Worm (Caenorhabditis elegans) whole organism, L1 larva: ENCODE measurements around the gene T11G6.5.

Experiments
- C16A3.4 ChIP-seq: fragments of 150-350 bp; optimal IDR thresholded peaks from 2 replicates; lab custom pipeline; 2014; ENCODE audit warnings: missing biosample characterization, missing genetic modification characterization
- C34B4.2 ChIP-seq: sonication (generic microtip); optimal IDR thresholded peaks from 2 replicates; lab custom pipeline; 2017; ENCODE audit warnings: mild to moderate bottlenecking, missing genetic modification characterization, missing compliant biosample characterization
- ama-1 ChIP-seq: fragments of 150-350 bp; optimal IDR thresholded peaks from 2 replicates; lab custom pipeline; 2014
- ceh-8 ChIP-seq: fragments of 200-800 bp; sonication (Bioruptor generic); optimal IDR thresholded peaks from 2 replicates; lab custom pipeline; 2018; ENCODE audit warnings: mild to moderate bottlenecking, missing genetic modification characterization, moderate library complexity, missing compliant biosample characterization
- ceh-82 ChIP-seq, 3 experiments: fragments of 150-350 bp in 1 of 3; sonication (generic microtip) in 2 of 3; optimal IDR thresholded peaks; 2 replicates each; lab custom pipeline; 2014 to 2017; ENCODE audit warnings: missing biosample characterization in 3 of 3, missing genetic modification characterization in 3 of 3
- ceh-90 ChIP-seq: sonication (generic microtip); optimal IDR thresholded peaks from 2 replicates; lab custom pipeline; 2016; ENCODE audit warnings: missing genetic modification characterization, missing compliant biosample characterization
- ces-1 ChIP-seq: fragments of 150-350 bp; optimal IDR thresholded peaks from 2 replicates; lab custom pipeline; 2014; ENCODE audit warnings: missing biosample characterization, missing genetic modification reagents, missing genetic modification characterization
- dpl-1 ChIP-seq, 3 experiments: fragments of 150-350 bp in 2 of 3; sonication (generic microtip) in 1 of 3; optimal IDR thresholded peaks; 2 replicates each; lab custom pipeline; 2014 to 2017; ENCODE audit warnings: missing biosample characterization in 3 of 3, missing genetic modification characterization in 3 of 3, missing genetic modification reagents in 3 of 3
- efl-1 ChIP-seq, 4 experiments: fragments of 150-350 bp; optimal IDR thresholded peaks in 3 of 4; peaks in 1 of 4; 1 replicate in 1 of 4; 2 replicates in 3 of 4; lab custom pipeline; 2014; ENCODE audit warnings: missing biosample characterization in 2 of 4, missing genetic modification characterization in 2 of 4, missing genetic modification reagents in 2 of 4
- egl-13 ChIP-seq: sonication (generic microtip); optimal IDR thresholded peaks from 2 replicates; lab custom pipeline; 2016; ENCODE audit warnings: missing genotype, missing genetic modification reagents, missing genetic modification characterization, missing compliant biosample characterization
- elt-2 ChIP-seq: sonication (generic microtip); optimal IDR thresholded peaks from 2 replicates; lab custom pipeline; 2016; ENCODE audit warnings: missing genetic modification characterization, mild to moderate bottlenecking, inconsistent platforms, missing compliant biosample characterization, missing genetic modification reagents
- elt-3 ChIP-seq, 6 experiments: fragments of 150-350 bp in 1 of 6; sonication (generic microtip); optimal IDR thresholded peaks; 2 replicates each; lab custom pipeline; 2017 to 2018; ENCODE audit warnings: missing biosample characterization in 6 of 6, missing genetic modification characterization in 6 of 6, inconsistent platforms in 1 of 6
- ets-5 ChIP-seq: fragments of 200-800 bp; sonication (Bioruptor generic); IDR thresholded peaks from 2 replicates; pipeline ENCODE4 v1.3.6; 2022; ENCODE audit warnings: missing genetic modification characterization, missing compliant biosample characterization
- fkh-10 ChIP-seq: sonication (generic microtip); optimal IDR thresholded peaks from 2 replicates; lab custom pipeline; 2017; ENCODE audit warnings: missing biosample characterization, missing genetic modification reagents, missing genetic modification characterization
- fkh-4 ChIP-seq: sonication (generic microtip); optimal IDR thresholded peaks from 2 replicates; lab custom pipeline; 2016; ENCODE audit warnings: missing compliant biosample characterization, missing genetic modification characterization, borderline replicate concordance
- grh-1 ChIP-seq: fragments of 200-800 bp; sonication (Bioruptor generic); IDR thresholded peaks from 2 replicates; pipeline ENCODE4 v1.3.6; 2022; ENCODE audit warnings: missing genetic modification reagents, missing genetic modification characterization, missing compliant biosample characterization
- hlh-17 ChIP-seq: fragments of 200-800 bp; sonication (Bioruptor generic); optimal IDR thresholded peaks from 2 replicates; lab custom pipeline; 2018; ENCODE audit warnings: missing genetic modification characterization, mild to moderate bottlenecking, missing compliant biosample characterization, moderate library complexity, borderline replicate concordance
- hpl-2 ChIP-seq: fragments of 150-350 bp; optimal IDR thresholded peaks from 2 replicates; lab custom pipeline; 2014; ENCODE audit warnings: missing biosample characterization, missing genetic modification reagents, missing genetic modification characterization
- irx-1 ChIP-seq: sonication (generic microtip); optimal IDR thresholded peaks from 2 replicates; lab custom pipeline; 2016; ENCODE audit warnings: missing genetic modification characterization, missing compliant biosample characterization
- jun-1 ChIP-seq: fragments of 150-350 bp; optimal IDR thresholded peaks from 2 replicates; lab custom pipeline; 2014; ENCODE audit warnings: missing biosample characterization, missing genetic modification reagents, missing genetic modification characterization
- lin-13 ChIP-seq: fragments of 150-350 bp; optimal IDR thresholded peaks from 2 replicates; lab custom pipeline; 2014; ENCODE audit warnings: missing biosample characterization, missing genetic modification reagents, missing genetic modification characterization
- lin-14 ChIP-seq: fragments of 200-800 bp; sonication (Bioruptor generic); optimal IDR thresholded peaks from 2 replicates; lab custom pipeline; 2018; ENCODE audit warnings: mild to moderate bottlenecking, missing genetic modification characterization, moderate library complexity, missing compliant biosample characterization
- lin-15B ChIP-seq: fragments of 150-350 bp; sonication (generic microtip); optimal IDR thresholded peaks from 3 replicates; lab custom pipeline; 2014; ENCODE audit warnings: missing biosample characterization, missing genetic modification characterization
- lin-35 ChIP-seq, 2 experiments: fragments of 150-350 bp; optimal IDR thresholded peaks; 2 replicates each; lab custom pipeline; 2014; ENCODE audit warnings: missing biosample characterization in 2 of 2, missing genetic modification characterization in 2 of 2, missing genetic modification reagents in 2 of 2
- lsy-2 ChIP-seq, 2 experiments: fragments of 150-350 bp; optimal IDR thresholded peaks; 2 replicates each; lab custom pipeline; 2014; ENCODE audit warnings: missing biosample characterization in 2 of 2, missing genetic modification characterization in 2 of 2
- mab-9 ChIP-seq: fragments of 200-800 bp; sonication (Bioruptor generic); IDR thresholded peaks from 2 replicates; pipeline ENCODE4 v1.3.6; 2022; ENCODE audit warnings: missing genetic modification reagents, missing genetic modification characterization, missing compliant biosample characterization
- mdl-1 ChIP-seq, 2 experiments: fragments of 150-350 bp; optimal IDR thresholded peaks; 2 replicates each; lab custom pipeline; 2014 to 2017; ENCODE audit warnings: missing biosample characterization in 2 of 2, missing genetic modification characterization in 2 of 2, inconsistent platforms in 1 of 2
- mef-2 ChIP-seq: fragments of 150-350 bp; optimal IDR thresholded peaks from 2 replicates; lab custom pipeline; 2014; ENCODE audit warnings: missing biosample characterization, missing genetic modification characterization
- mep-1 ChIP-seq: fragments of 150-350 bp; optimal IDR thresholded peaks from 2 replicates; lab custom pipeline; 2014; ENCODE audit warnings: missing biosample characterization, missing genetic modification characterization
- nhr-12 ChIP-seq: sonication (generic microtip); optimal IDR thresholded peaks from 2 replicates; lab custom pipeline; 2017; ENCODE audit warnings: missing biosample characterization, missing genetic modification characterization
- nhr-20 ChIP-seq: sonication (generic microtip); optimal IDR thresholded peaks from 2 replicates; lab custom pipeline; 2016; ENCODE audit warnings: mild to moderate bottlenecking, missing genetic modification characterization, missing compliant biosample characterization
- nhr-237 ChIP-seq: fragments of 150-350 bp; optimal IDR thresholded peaks from 2 replicates; lab custom pipeline; 2014; ENCODE audit warnings: missing biosample characterization, missing genetic modification characterization
- nhr-28 ChIP-seq: fragments of 150-350 bp; optimal IDR thresholded peaks from 2 replicates; lab custom pipeline; 2014; ENCODE audit warnings: missing biosample characterization, missing genetic modification characterization
- nhr-77 ChIP-seq: fragments of 150-350 bp; optimal IDR thresholded peaks from 2 replicates; lab custom pipeline; 2014; ENCODE audit warnings: missing biosample characterization, missing genetic modification characterization
- nhr-84 ChIP-seq: sonication (generic microtip); optimal IDR thresholded peaks from 2 replicates; lab custom pipeline; 2017; ENCODE audit warnings: missing biosample characterization, missing genetic modification characterization
- pax-3 ChIP-seq: fragments of 200-800 bp; sonication (Bioruptor generic); optimal IDR thresholded peaks from 2 replicates; lab custom pipeline; 2018; ENCODE audit warnings: mild to moderate bottlenecking, missing genetic modification characterization, moderate library complexity, missing compliant biosample characterization
- pqm-1 ChIP-seq: sonication (generic microtip); optimal IDR thresholded peaks from 3 replicates; lab custom pipeline; 2017; ENCODE audit warnings: missing biosample characterization, missing genetic modification characterization
- rnt-1 ChIP-seq: sonication (generic microtip); optimal IDR thresholded peaks from 2 replicates; lab custom pipeline; 2016; ENCODE audit warnings: mild to moderate bottlenecking, missing genetic modification characterization, moderate library complexity, missing compliant biosample characterization
- skn-1 ChIP-seq: fragments of 150-350 bp; optimal IDR thresholded peaks from 2 replicates; lab custom pipeline; 2014; ENCODE audit warnings: missing biosample characterization, missing genetic modification characterization
- snpc-4 ChIP-seq: fragments of 150-350 bp; optimal IDR thresholded peaks from 2 replicates; lab custom pipeline; 2014; ENCODE audit warnings: missing biosample characterization, missing genetic modification characterization
- snu-23 ChIP-seq: sonication (generic microtip); optimal IDR thresholded peaks from 2 replicates; lab custom pipeline; 2016; ENCODE audit warnings: missing genetic modification characterization, missing compliant biosample characterization
- sox-4 ChIP-seq: sonication (generic microtip); optimal IDR thresholded peaks from 2 replicates; lab custom pipeline; 2016; ENCODE audit warnings: missing genetic modification characterization, missing compliant biosample characterization
- sptf-1 ChIP-seq: fragments of 150-350 bp; optimal IDR thresholded peaks from 2 replicates; lab custom pipeline; 2014; ENCODE audit warnings: missing biosample characterization, missing genetic modification characterization
- unc-130 ChIP-seq: fragments of 150-350 bp; optimal IDR thresholded peaks from 2 replicates; lab custom pipeline; 2017; ENCODE audit warnings: missing biosample characterization, missing genetic modification characterization, inconsistent platforms
- unc-30 ChIP-seq: sonication (generic microtip); optimal IDR thresholded peaks from 2 replicates; lab custom pipeline; 2017; ENCODE audit warnings: missing biosample characterization, missing genetic modification characterization
- unc-62 ChIP-seq: fragments of 150-350 bp; optimal IDR thresholded peaks from 2 replicates; lab custom pipeline; 2014; ENCODE audit warnings: missing biosample characterization, missing genetic modification reagents, missing genetic modification characterization
- unc-86 ChIP-seq: sonication (generic microtip); optimal IDR thresholded peaks from 2 replicates; lab custom pipeline; 2016; ENCODE audit warnings: missing genetic modification characterization, missing compliant biosample characterization
- vab-15 ChIP-seq: sonication (generic microtip); optimal IDR thresholded peaks from 2 replicates; lab custom pipeline; 2017; ENCODE audit warnings: missing genotype, mild to moderate bottlenecking, missing genetic modification characterization, missing compliant biosample characterization
- xbp-1 ChIP-seq: sonication (generic microtip); optimal IDR thresholded peaks from 2 replicates; lab custom pipeline; 2016; ENCODE audit warnings: missing genetic modification characterization, missing compliant biosample characterization
- zip-4 ChIP-seq: fragments of 200-800 bp; sonication (Bioruptor generic); optimal IDR thresholded peaks from 2 replicates; lab custom pipeline; 2018; ENCODE audit warnings: mild to moderate bottlenecking, missing genetic modification characterization, moderate library complexity, missing compliant biosample characterization
- ztf-11 ChIP-seq, 2 experiments: sonication (generic microtip); optimal IDR thresholded peaks; 2 replicates each; lab custom pipeline; 2016 to 2017; ENCODE audit warnings: missing genetic modification characterization in 2 of 2, missing biosample characterization in 1 of 2, missing compliant biosample characterization in 1 of 2
- ztf-4 ChIP-seq: fragments of 150-350 bp; optimal IDR thresholded peaks from 2 replicates; lab custom pipeline; 2014; ENCODE audit warnings: missing biosample characterization, missing genetic modification characterization

T11G6.5 gene

ce11 chrIV:10821672-10822304 is 20.8 kb downstream of the T11G6.5 start:
- TF ChIP-seq irx-1 (tag; lab: Kevin White, UChicago) (peak; percentile 64), lsy-2 (tag; optimal IDR thresholded peaks at IDR 0.05; lab: Kevin White, UChicago) (peak; percentile 70 to 93), pax-3 (peak; percentile 69), lin-14 (GFP tag; lab: Kevin White, UChicago) (peak; percentile 93), fkh-10 (GFP tag; lab: Kevin White, UChicago) (peak; percentile 85), grh-1 (no peak), snu-23 (GFP tag; lab: Kevin White, UChicago) (peak; percentile 94), rnt-1 (tag; lab: Kevin White, UChicago) (peak; percentile 78), C34B4.2 (tag; lab: Kevin White, UChicago) (no peak), lin-13 (peak; percentile 83), ama-1 (lab: Kevin White, UChicago) (no peak), ceh-8 (peak; percentile 41), hpl-2 (GFP tag; lab: Kevin White, UChicago) (no peak), ztf-4 (tag; lab: Kevin White, UChicago) (peak; percentile 83), vab-15 (tag; lab: Kevin White, UChicago) (no peak), unc-30 (tag; lab: Kevin White, UChicago) (no peak), ceh-90 (tag; lab: Kevin White, UChicago) (no peak), skn-1 (peak; percentile 62), hlh-17 (GFP tag; lab: Kevin White, UChicago) (no peak), elt-2 (no peak), ztf-11 (tag; optimal IDR thresholded peaks at IDR 0.05; lab: Kevin White, UChicago) (peak in 1 of 2 experiments; percentile 32), unc-62 (GFP tag; lab: Kevin White, UChicago) (no peak), efl-1 (optimal IDR thresholded peaks at IDR 0.05; lab: Kevin White, UChicago) (peak; percentile 70 to 74), efl-1 (GFP tag; optimal IDR thresholded peaks at IDR 0.05 in 1 of 2; lab: Kevin White, UChicago) (peak; percentile 42 to 90), mdl-1 (tag; optimal IDR thresholded peaks at IDR 0.05; lab: Kevin White, UChicago) (peak in 1 of 2 experiments; percentile 84), mep-1 (peak; percentile 83), mef-2 (tag; lab: Kevin White, UChicago) (no peak), nhr-84 (tag; lab: Kevin White, UChicago) (no peak), egl-13 (tag; lab: Kevin White, UChicago) (peak; percentile 34), sox-4 (no peak), lin-35 (GFP tag; optimal IDR thresholded peaks at IDR 0.05; lab: Kevin White, UChicago) (peak; percentile 75 to 84), unc-86 (tag; lab: Kevin White, UChicago) (peak; percentile 84), unc-130 (peak; percentile 79), nhr-237 (tag; lab: Kevin White, UChicago) (peak; percentile 82), nhr-12 (tag; lab: Kevin White, UChicago) (no peak), dpl-1 (GFP tag; optimal IDR thresholded peaks at IDR 0.05; lab: Kevin White, UChicago) (peak; percentile 39 to 55 (median 44)), ces-1 (GFP tag; lab: Kevin White, UChicago) (no peak), C16A3.4 (tag; lab: Kevin White, UChicago) (peak; percentile 94), ets-5 (GFP tag; lab: Robert Waterston, UW) (no peak), snpc-4 (tag; lab: Kevin White, UChicago) (peak; percentile 52), ceh-82 (tag; optimal IDR thresholded peaks at IDR 0.05; lab: Kevin White, UChicago) (peak; percentile 58 to 83 (median 75)), nhr-20 (tag; lab: Kevin White, UChicago) (peak; percentile 89), nhr-77 (tag; lab: Kevin White, UChicago) (peak; percentile 88), elt-3 (tag; optimal IDR thresholded peaks at IDR 0.05; lab: Kevin White, UChicago) (peak in 4 of 6 experiments; percentile 20 to 82 (median 67)), sptf-1 (tag; lab: Kevin White, UChicago) (no peak), pqm-1 (tag; lab: Kevin White, UChicago) (no peak), lin-15B (tag; lab: Kevin White, UChicago) (no peak), fkh-4 (tag; lab: Kevin White, UChicago) (no peak), zip-4 (no peak), xbp-1 (tag; lab: Kevin White, UChicago) (peak; percentile 63), mab-9 (no peak), jun-1 (peak; percentile 83), nhr-28 (no peak)
